Fruit fly (Drosophila melanogaster): ENCODE results near the gene CG7386.

DNA sequence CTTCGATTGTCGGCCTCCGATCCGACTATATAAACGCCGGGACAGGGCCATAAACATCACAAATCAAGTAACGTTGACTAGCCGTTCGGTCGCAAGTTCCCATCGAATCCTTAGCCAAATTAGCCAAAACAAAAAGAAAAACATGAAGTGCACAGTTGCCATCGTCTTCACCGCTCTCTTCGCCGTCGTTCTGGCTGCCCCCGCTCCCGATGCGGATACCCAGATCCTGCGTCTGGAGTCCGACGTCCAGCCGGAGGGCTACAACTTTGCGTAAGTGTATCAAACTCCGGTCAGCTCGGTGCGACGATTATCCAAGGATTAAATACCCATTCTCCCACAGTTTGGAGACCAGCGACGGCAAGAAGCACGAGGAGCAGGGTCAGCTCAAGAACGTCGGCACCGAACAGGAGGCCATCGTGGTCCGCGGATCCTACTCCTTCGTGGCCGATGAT lies 44.8 kb upstream of the CG7386 start, which contains the start of gene Lcp65Ac:
- TF ChIP-seq Hr4 (GFP tag; optimal IDR thresholded peaks at IDR 0.05) = no peak
- TF ChIP-seq CG8319 (GFP tag; optimal IDR thresholded peaks at IDR 0.05) = no peak
- TF ChIP-seq Gug (GFP tag; IDR thresholded peaks at IDR 0.05) = no peak
- TF ChIP-seq CG8632 (GFP tag; optimal IDR thresholded peaks at IDR 0.05) = no peak
- TF ChIP-seq svp (GFP tag) = no peak
- TF ChIP-seq Blimp-1 (GFP tag; optimal IDR thresholded peaks at IDR 0.05) = no peak
- TF ChIP-seq CG6854 (GFP tag; optimal IDR thresholded peaks at IDR 0.05) = no peak
- no peak for TF ChIP-seq CG7368 (GFP tag; optimal IDR thresholded peaks at IDR 0.05)
- TF ChIP-seq fd85E (GFP tag; optimal IDR thresholded peaks at IDR 0.05) = no peak
- no peak for TF ChIP-seq Lpt (GFP tag; optimal IDR thresholded peaks at IDR 0.05)
- TF ChIP-seq Eip75B (GFP tag; optimal IDR thresholded peaks at IDR 0.05) = no peak
- no peak for TF ChIP-seq cyc (GFP tag; optimal IDR thresholded peaks at IDR 0.05)
- TF ChIP-seq Eip93F (GFP tag; optimal IDR thresholded peaks at IDR 0.05) = no peak
- no peak for TF ChIP-seq CG31627 (GFP tag; optimal IDR thresholded peaks at IDR 0.05)

All from whole organism, prepupa.